Worm (Caenorhabditis elegans): ENCODE data around the gene R05D3.3.
A peak's percentile ranks its signal among the peaks of the same experiment; 100 is the strongest.

Gene R05D3.3

DNA sequence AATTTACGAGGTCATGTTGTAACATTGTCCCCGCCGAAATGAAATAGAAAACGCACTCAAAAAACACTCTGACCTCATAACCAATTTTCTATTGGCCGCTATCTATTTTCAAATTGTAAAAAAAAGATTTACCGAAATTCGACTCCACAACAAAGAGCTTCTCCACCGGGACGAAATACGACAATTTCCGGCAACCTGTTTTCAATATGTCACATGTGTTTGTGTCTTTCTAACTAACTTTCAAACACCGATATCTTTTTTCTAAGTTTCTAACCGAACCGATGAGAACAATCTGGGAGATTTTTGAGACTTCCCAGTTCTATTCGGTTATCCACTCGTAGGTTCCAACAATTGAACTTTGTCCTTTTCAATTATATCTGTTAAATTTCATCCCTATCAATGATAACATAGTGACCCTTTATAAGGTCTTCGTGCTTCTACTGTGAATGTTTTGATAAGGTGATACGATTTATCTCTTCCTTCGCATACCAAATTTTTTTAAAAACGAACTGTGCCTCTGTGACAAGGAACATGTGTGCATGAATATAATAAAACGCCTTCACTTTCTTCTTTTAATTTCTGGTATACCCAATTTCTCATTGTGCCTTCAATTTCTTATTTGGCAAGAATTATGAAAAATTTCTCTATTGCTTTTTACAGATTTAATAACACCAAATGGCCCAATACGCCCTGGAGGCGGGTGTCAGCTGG lies 7.9 kb downstream of the R05D3.3 start, which contains the start of gene lmbr-1:
Gene lmbr-1 (plus strand): TSS at position 661 of the 711 bp plus-strand sequence.
- TF ChIP-seq sox-2 (GFP tag; IDR thresholded peaks at IDR 0.05) (no peak), hlh-6 (tag; optimal IDR thresholded peaks at IDR 0.05) (no peak), ceh-14 (tag; optimal IDR thresholded peaks at IDR 0.05) (no peak), ets-4 (tag; optimal IDR thresholded peaks at IDR 0.05) (no peak), lin-11 (tag; optimal IDR thresholded peaks at IDR 0.05) (no peak), fax-1 (tag; optimal IDR thresholded peaks at IDR 0.05) (no peak), odd-2 (tag; optimal IDR thresholded peaks at IDR 0.05) (no peak), nhr-232 (tag; optimal IDR thresholded peaks at IDR 0.05) (no peak)

DNA sequence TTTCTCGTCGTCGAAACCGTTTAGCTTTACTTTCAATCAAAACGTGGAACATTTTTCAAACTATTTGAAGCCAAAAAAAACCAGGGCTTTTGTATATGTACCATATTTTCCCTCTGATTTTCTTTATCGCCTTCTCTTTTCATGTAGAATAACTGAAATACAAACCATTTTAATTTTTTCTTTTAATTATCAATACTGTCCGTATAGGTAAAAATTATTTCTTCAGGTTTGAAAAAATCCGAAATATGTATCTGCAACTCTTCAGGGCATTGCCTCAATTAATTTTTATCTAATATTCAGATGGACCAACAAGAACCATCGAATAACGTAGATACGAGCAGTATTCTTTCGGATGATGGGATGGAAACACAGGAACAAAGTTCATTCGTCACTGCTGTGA lies 11.2 kb downstream of the R05D3.3 start, which contains the start of gene met-2:
Gene met-2 (plus strand): TSS at position 301 of the 400 bp plus-strand sequence.
- no peak for TF ChIP-seq ceh-24 (tag; optimal IDR thresholded peaks at IDR 0.05)

DNA sequence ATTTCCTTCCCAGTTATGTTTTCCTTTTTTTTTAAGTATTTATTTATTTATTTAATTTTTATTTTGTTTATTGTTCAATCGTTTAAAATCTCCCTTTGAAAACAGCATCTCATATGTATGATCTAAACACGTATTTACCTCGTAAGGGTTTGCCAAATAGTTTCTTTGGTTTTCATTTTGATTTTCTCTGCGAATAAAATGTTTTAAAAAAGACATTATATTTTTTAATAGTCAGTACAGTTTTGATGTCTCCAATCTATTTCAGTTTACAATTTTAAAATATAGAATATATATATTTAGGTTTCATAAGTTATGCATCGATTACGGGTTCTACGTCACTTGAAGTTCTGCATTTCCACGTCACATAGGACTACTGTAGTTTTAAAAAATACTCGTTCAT lies 16.8 kb downstream of the R05D3.3 start, which contains the start of gene R05D3.12:
Gene R05D3.12 (plus strand): TSS at position 301 of the 400 bp plus-strand sequence.
- no peak for TF ChIP-seq fkh-10 (GFP tag; optimal IDR thresholded peaks at IDR 0.05)
- no peak for TF ChIP-seq pros-1 (tag; optimal IDR thresholded peaks at IDR 0.05)
- TF ChIP-seq T23F11.4 (GFP tag; optimal IDR thresholded peaks at IDR 0.05) = no peak
- TF ChIP-seq ama-1 (optimal IDR thresholded peaks at IDR 0.05) = no peak
- no peak for TF ChIP-seq ceh-22 (tag; optimal IDR thresholded peaks at IDR 0.05)
- no peak for TF ChIP-seq elt-4 (tag; optimal IDR thresholded peaks at IDR 0.05)

DNA sequence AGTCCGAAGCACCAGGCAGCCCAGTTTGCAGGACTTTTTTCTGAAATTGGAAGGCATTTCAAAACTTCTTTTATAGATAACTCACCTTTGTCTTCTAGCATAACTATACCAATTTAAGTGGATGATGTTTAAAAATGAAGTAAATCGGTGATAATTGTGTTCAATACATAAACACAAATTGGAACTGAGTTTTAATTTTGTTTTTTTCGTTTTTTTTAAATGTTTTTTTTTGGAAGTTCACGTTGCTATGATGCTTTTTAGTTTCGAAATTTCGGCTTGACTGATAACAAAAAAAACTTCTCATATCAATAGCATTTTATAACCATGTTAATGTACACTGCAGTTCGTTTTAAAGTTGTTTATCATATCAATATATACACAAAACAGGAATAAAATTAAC lies 25.7 kb downstream of the R05D3.3 start, which contains the start of gene ZK353.4:
Gene ZK353.4 (minus strand): TSS at position 101 of the 400 bp plus-strand sequence.
- TF ChIP-seq hlh-13 (GFP tag; optimal IDR thresholded peaks at IDR 0.05) (no peak), ceh-24 (tag; optimal IDR thresholded peaks at IDR 0.05) (no peak), hlh-15 (tag; optimal IDR thresholded peaks at IDR 0.05) (no peak), ceh-45 (GFP tag; IDR thresholded peaks at IDR 0.05) (no peak), ceh-2 (tag; optimal IDR thresholded peaks at IDR 0.05) (no peak), unc-86 (tag; optimal IDR thresholded peaks at IDR 0.05) (no peak)

DNA sequence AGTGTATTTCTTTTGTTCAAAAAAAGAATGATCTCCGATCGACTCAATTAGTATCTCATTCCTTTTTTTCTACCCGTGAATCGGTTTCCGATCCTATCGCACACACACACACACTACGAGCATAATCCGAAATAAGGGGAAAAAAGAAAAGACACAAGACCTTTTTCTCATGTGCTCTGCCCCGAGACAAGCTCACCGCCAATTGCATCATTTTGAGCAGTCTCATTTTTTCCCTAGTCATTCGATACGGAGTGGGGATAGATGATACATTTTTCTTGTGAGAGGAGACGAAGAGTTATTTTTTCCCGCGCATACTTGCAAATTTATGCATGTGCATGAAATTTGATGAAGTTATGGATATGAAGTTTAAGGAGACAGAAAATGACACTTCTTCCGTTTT lies 28.5 kb downstream of the R05D3.3 start:
- TF ChIP-seq unc-42 (tag; optimal IDR thresholded peaks at IDR 0.05) (peak; percentile 81), ceh-22 (tag; optimal IDR thresholded peaks at IDR 0.05) (no peak)

DNA sequence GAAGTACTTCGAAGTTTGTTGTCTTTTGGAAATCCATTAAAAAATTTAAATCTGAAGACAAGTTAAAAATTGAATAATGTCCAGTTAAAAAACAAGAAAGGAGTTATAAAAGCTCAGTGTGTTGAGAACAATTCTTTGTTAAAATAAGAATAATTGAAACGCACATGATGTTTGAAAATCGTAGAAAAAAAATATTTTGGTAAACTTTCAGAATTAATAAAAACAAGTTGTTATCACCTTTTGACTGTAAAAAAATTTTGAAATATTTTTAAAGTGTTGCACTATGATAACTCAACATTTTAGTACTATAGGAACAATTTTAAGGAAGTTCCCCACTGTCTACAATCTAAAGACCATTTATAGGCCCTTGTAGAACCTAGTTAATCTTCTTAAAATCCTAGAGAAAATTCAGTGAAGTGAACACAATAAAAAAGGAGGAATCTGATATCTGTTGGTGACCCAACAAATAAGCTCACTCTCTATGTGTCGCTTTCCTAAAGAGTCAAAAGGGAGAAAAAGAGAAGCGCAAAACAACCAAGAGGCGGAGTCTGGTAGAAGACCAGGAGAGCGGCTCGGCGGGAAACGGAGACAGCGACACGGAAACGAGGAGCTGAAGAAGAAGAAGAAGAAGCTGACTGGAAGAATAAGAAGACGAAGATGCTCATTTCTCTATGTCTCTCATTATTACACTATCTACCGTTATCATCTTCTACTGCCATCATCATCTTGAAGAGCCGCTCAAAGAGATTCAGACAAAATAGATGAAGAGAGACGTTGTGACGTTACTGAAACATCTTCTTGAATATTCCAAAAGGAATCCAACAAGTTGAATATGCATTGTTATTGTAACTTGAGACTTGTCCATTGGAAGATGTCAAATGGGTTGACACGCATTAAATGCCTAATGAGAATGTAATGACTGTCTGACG lies 30.8 kb downstream of the R05D3.3 start, which contains the start of gene ZK353.10:
Gene ZK353.10 (minus strand): TSS at position 51 of the 929 bp plus-strand sequence.
- TF ChIP-seq sox-2 (GFP tag; IDR thresholded peaks at IDR 0.05) (no peak), ceh-2 (tag; optimal IDR thresholded peaks at IDR 0.05) (no peak), ceh-22 (tag; optimal IDR thresholded peaks at IDR 0.05) (no peak)

DNA sequence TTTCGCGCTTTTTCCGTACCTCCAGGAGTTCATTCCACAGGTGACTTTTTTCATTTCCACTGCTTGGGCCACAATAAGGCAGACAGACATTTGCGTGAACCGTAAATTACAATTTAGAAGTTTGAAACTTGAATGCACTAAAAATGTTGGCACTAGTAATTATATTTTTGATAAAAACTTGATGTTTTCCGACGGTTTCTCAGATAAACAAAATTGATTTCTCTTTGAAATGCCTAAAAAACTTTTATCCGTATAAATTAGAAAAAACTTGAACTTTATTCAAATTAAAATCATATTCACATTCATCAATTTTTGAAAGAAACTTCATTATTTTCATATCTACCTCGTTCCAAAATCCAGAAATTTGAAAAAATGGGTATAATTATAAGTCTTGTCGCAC lies 31.9 kb downstream of the R05D3.3 start, which contains the start of gene ZK353.3:
Gene ZK353.3 (plus strand): TSS at position 301 of the 400 bp plus-strand sequence.
- TF ChIP-seq fkh-6 (tag; optimal IDR thresholded peaks at IDR 0.05) = no peak
- no peak for TF ChIP-seq eyg-1 (tag; optimal IDR thresholded peaks at IDR 0.05)
- no peak for TF ChIP-seq sox-4 (tag; optimal IDR thresholded peaks at IDR 0.05)
- TF ChIP-seq ets-4 (tag; optimal IDR thresholded peaks at IDR 0.05) = no peak
- no peak for TF ChIP-seq unc-3 (GFP tag; conservative IDR thresholded peaks at IDR 0.05)
- no peak for TF ChIP-seq unc-3 (tag; optimal IDR thresholded peaks at IDR 0.05)
- TF ChIP-seq odd-2 (tag; optimal IDR thresholded peaks at IDR 0.05) = no peak
- TF ChIP-seq mec-3 (tag; optimal IDR thresholded peaks at IDR 0.05; ENCODE audit: borderline replicate concordance) = no peak
- no peak for TF ChIP-seq sdc-2 (tag; optimal IDR thresholded peaks at IDR 0.05)
- TF ChIP-seq hlh-8 (tag; optimal IDR thresholded peaks at IDR 0.05) = no peak
- TF ChIP-seq ceh-9 (tag; optimal IDR thresholded peaks at IDR 0.05) = no peak
- no peak for TF ChIP-seq pha-4 (tag; optimal IDR thresholded peaks at IDR 0.05)
- TF ChIP-seq lin-11 (tag; optimal IDR thresholded peaks at IDR 0.05) = no peak
- no peak for TF ChIP-seq hlh-30 (tag; optimal IDR thresholded peaks at IDR 0.05; ENCODE audit: insufficient read depth)
- TF ChIP-seq sox-2 (GFP tag; IDR thresholded peaks at IDR 0.05) = no peak
- TF ChIP-seq rnt-1 (tag; optimal IDR thresholded peaks at IDR 0.05) = no peak
